Fruit fly (Drosophila melanogaster): ENCODE measurements around the gene CG13599.

Gene CG13599

DNA sequence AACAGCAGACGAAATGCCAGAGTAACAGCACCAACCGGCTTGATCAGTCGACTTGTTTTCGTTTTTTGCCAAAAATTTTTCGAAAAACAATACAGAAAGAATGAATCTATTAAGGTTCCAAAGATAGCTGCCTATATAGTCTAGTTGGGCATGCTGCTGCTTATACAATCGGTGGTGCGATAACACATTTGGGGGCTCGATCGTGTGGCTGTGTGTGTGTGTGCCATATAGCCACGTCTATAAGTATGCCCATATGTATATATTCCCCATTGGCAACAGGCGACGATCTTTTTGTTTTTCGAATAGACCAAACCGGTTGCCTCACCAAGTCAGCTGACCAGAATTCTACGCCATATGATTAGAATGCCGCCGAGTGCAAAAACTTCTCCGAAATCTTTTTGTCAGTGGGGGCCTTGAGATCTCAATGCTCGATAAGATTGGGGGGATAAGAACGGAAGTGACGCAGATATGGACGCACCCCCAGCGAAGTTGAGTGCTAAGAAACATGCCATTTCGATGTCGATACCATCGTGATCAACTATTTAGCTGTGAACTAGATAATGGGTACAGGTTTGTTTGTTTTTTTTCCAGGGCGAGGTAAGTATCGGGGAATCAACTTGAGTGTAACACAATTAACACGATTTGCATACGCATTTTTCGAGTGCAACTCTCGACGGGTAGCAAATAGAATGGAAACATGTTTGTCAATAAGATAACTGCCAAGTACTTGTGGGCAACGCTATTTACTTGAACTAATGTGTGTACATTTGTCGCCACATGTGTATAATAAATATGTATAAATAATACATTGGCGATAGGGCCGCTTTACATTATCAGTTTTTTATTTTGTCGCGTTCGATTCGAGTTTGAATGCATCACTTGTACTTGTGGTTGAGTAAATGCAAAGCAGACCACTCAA, 8.7 kb downstream of the CG13599 start (continued):
- TF ChIP-seq crc (GFP tag; optimal IDR thresholded peaks at IDR 0.05): no peak
- TF ChIP-seq Hr3 (GFP tag; optimal IDR thresholded peaks at IDR 0.05): peak; percentile 28
- TF ChIP-seq CG11085 (GFP tag; IDR thresholded peaks at IDR 0.05): peak; percentile 48; the same call in 1 of the 2 replicates
- TF ChIP-seq E2f2 (GFP tag; IDR thresholded peaks at IDR 0.05): peak; percentile 65
- peak; percentile 98 for TF ChIP-seq ATbp (GFP tag; optimal IDR thresholded peaks at IDR 0.05)
- TF ChIP-seq Doc3 (GFP tag; IDR thresholded peaks at IDR 0.05; ENCODE audit: partially characterized antibody): no peak
- peak; percentile 38; the same call in 1 of the 2 replicates for TF ChIP-seq CG7372 (GFP tag; IDR thresholded peaks at IDR 0.05)
- peak; percentile 46 for TF ChIP-seq CG10959 (GFP tag; IDR thresholded peaks at IDR 0.05)
- TF ChIP-seq Ets97D (GFP tag; optimal IDR thresholded peaks at IDR 0.05): peak; percentile 36
- TF ChIP-seq CG4730 (GFP tag; IDR thresholded peaks at IDR 0.05): peak; percentile 39; the same call in 1 of the 2 replicates
- TF ChIP-seq fd96Cb (tag; optimal IDR thresholded peaks at IDR 0.05): peak; percentile 61
- TF ChIP-seq vnd (GFP tag; IDR thresholded peaks at IDR 0.05; ENCODE audit: partially characterized antibody): no peak
- TF ChIP-seq HLHmδ (GFP tag; optimal IDR thresholded peaks at IDR 0.05): peak; percentile 89
- TF ChIP-seq Bdp1 (GFP tag; optimal IDR thresholded peaks at IDR 0.05): peak; percentile 72
- peak; percentile 45 for TF ChIP-seq Oli (tag; optimal IDR thresholded peaks at IDR 0.05)
- TF ChIP-seq Lpt (GFP tag; optimal IDR thresholded peaks at IDR 0.05): no peak
- TF ChIP-seq Deaf1 (tag; optimal IDR thresholded peaks at IDR 0.05): no peak
- peak in 1 of 2 experiments; percentile 75 for TF ChIP-seq eve (GFP tag; optimal IDR thresholded peaks at IDR 0.05)
- peak; percentile 10 for TF ChIP-seq CG30020 (tag; optimal IDR thresholded peaks at IDR 0.05)
- TF ChIP-seq CG5180 (GFP tag; optimal IDR thresholded peaks at IDR 0.05): peak; percentile 86
- TF ChIP-seq HmgD (GFP tag; optimal IDR thresholded peaks at IDR 0.05): no peak
- TF ChIP-seq run (tag; optimal IDR thresholded peaks at IDR 0.05): peak; percentile 71
- TF ChIP-seq sima (GFP tag; optimal IDR thresholded peaks at IDR 0.05): peak; percentile 58
- no peak for TF ChIP-seq vfl (GFP tag; optimal IDR thresholded peaks at IDR 0.05)
- TF ChIP-seq Mes4 (GFP tag; optimal IDR thresholded peaks at IDR 0.05): peak; percentile 66
- TF ChIP-seq chif (GFP tag; optimal IDR thresholded peaks at IDR 0.05): peak; percentile 49 to 80
- peak; percentile 99 for TF ChIP-seq CG13894 (tag; optimal IDR thresholded peaks at IDR 0.05)
- TF ChIP-seq tna (GFP tag; IDR thresholded peaks at IDR 0.05; ENCODE audit: partially characterized antibody): no peak
- peak; percentile 10 for TF ChIP-seq zf30C (GFP tag; optimal IDR thresholded peaks at IDR 0.05)
- peak; percentile 90 for TF ChIP-seq CG12071 (GFP tag; optimal IDR thresholded peaks at IDR 0.05)
- peak; percentile 77 for TF ChIP-seq gsb (GFP tag; IDR thresholded peaks at IDR 0.05)
- TF ChIP-seq CG9437 (GFP tag; optimal IDR thresholded peaks at IDR 0.05): peak; percentile 29
- TF ChIP-seq her (GFP tag; optimal IDR thresholded peaks at IDR 0.05): peak; percentile 20
- peak; percentile 85 for TF ChIP-seq PHDP (tag; optimal IDR thresholded peaks at IDR 0.05)
- TF ChIP-seq ash1 (GFP tag; optimal IDR thresholded peaks at IDR 0.05): peak; percentile 61
- TF ChIP-seq CG4424 (GFP tag; optimal IDR thresholded peaks at IDR 0.05): peak; percentile 74
- peak; percentile 76 for TF ChIP-seq CG8281 (tag; optimal IDR thresholded peaks at IDR 0.05)
- TF ChIP-seq CG16813 (GFP tag; IDR thresholded peaks at IDR 0.05; ENCODE audit: partially characterized antibody): no peak
- TF ChIP-seq CG13296 (GFP tag; optimal IDR thresholded peaks at IDR 0.05): peak; percentile 91
- peak; percentile 56 for TF ChIP-seq slbo (GFP tag; IDR thresholded peaks at IDR 0.05)
- peak; percentile 77 for TF ChIP-seq CG12942 (GFP tag; optimal IDR thresholded peaks at IDR 0.05)
- TF ChIP-seq CG9215 (GFP tag; IDR thresholded peaks at IDR 0.05): no peak
- TF ChIP-seq Dref (GFP tag; IDR thresholded peaks at IDR 0.05): no peak
- TF ChIP-seq CG1602 (GFP tag; optimal IDR thresholded peaks at IDR 0.05): peak; percentile 84
- no peak for TF ChIP-seq CG6272 (GFP tag; IDR thresholded peaks at IDR 0.05)
- TF ChIP-seq CG12744 (GFP tag; optimal IDR thresholded peaks at IDR 0.05): peak; percentile 70
- no peak for TF ChIP-seq sisA (GFP tag; IDR thresholded peaks at IDR 0.05)
- peak; percentile 88 for TF ChIP-seq CG2678 (tag; optimal IDR thresholded peaks at IDR 0.05)
- no peak for TF ChIP-seq Dfd (GFP tag; optimal IDR thresholded peaks at IDR 0.05)
